Fruit fly (Drosophila melanogaster): Measurements from ENCODE around the gene TBC1D23.

The TBC1D23 gene

dm6 chr2L:1091675-1092074, 37.4 kb upstream of the TBC1D23 start (continued):
- TF ChIP-seq Poxn (GFP tag; IDR thresholded peaks at IDR 0.05) (no peak), CG32772 (GFP tag; IDR thresholded peaks at IDR 0.05) (0 out of 2 replicates have a peak, but pooled peaks have one; percentile 13), CG18599 (GFP tag; optimal IDR thresholded peaks at IDR 0.05) (peak; percentile 28), Dfd (GFP tag; optimal IDR thresholded peaks at IDR 0.05) (no peak), lmd (GFP tag; IDR thresholded peaks at IDR 0.05) (0 out of 2 replicates have a peak, but pooled peaks have one; percentile 12), E2f2 (GFP tag; IDR thresholded peaks at IDR 0.05) (no peak), phol (tag; optimal IDR thresholded peaks at IDR 0.05) (no peak), CG14441 (GFP tag; IDR thresholded peaks at IDR 0.05) (0 out of 2 replicates have a peak, but pooled peaks have one; percentile 15), CG14965 (GFP tag; optimal IDR thresholded peaks at IDR 0.05; ENCODE audit: borderline replicate concordance) (no peak), CG16813 (GFP tag; IDR thresholded peaks at IDR 0.05; ENCODE audit: partially characterized antibody) (no peak), YL-1 (GFP tag; optimal IDR thresholded peaks at IDR 0.05) (no peak), psq (GFP tag; optimal IDR thresholded peaks at IDR 0.05) (no peak), CG2120 (GFP tag; optimal IDR thresholded peaks at IDR 0.05) (peak; percentile 38), CG2199 (GFP tag; IDR thresholded peaks at IDR 0.05) (no peak), yki (optimal IDR thresholded peaks at IDR 0.05) (no peak), Elba2 (GFP tag; optimal IDR thresholded peaks at IDR 0.05) (no peak), sisA (GFP tag; IDR thresholded peaks at IDR 0.05) (peak; percentile 32; the same call in 1 of the 2 replicates), Sox102F (GFP tag; optimal IDR thresholded peaks at IDR 0.05) (peak; percentile 16), usp (GFP tag; optimal IDR thresholded peaks at IDR 0.05) (no peak), CG11504 (tag; optimal IDR thresholded peaks at IDR 0.05) (no peak), Rfx (GFP tag; IDR thresholded peaks at IDR 0.05) (peak; percentile 20; the same call in 1 of the 2 replicates), CG3847 (GFP tag; IDR thresholded peaks at IDR 0.05) (no peak), NFAT (GFP tag; IDR thresholded peaks at IDR 0.05) (peak; percentile 28; the same call in 1 of the 2 replicates), Bteb2 (GFP tag; optimal IDR thresholded peaks at IDR 0.05) (no peak), sens (GFP tag) (peak; percentile 17), jumu (GFP tag; optimal IDR thresholded peaks at IDR 0.05) (no peak), CG1792 (GFP tag; optimal IDR thresholded peaks at IDR 0.05) (no peak), nerfin-1 (tag; optimal IDR thresholded peaks at IDR 0.05) (no peak), eve (GFP tag; optimal IDR thresholded peaks at IDR 0.05) (no peak), CG1603 (tag; optimal IDR thresholded peaks at IDR 0.05) (peak; percentile 9), croc (GFP tag; conservative IDR thresholded peaks at IDR 0.05) (no peak), slbo (GFP tag; IDR thresholded peaks at IDR 0.05) (peak; percentile 38), CG10431 (GFP tag; optimal IDR thresholded peaks at IDR 0.05) (no peak)

DNA sequence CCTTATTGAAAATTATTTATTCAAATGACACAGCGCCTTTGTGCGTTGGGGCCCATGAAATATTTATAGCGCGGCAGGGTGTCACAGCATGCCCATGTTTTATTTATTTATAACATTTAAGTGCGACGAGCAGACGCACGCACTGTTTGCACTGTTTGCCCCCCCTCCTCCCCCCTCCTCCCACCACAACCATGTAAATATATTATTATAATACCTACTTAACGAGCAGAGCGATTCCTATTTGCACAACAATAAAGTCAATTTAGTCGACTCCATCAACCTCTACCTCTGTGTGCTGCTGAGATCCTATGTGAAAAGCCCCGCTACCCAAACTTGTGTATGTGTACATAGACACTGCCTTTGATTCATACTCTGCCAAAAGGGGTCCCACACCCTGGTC, 34.4 kb upstream of the TBC1D23 start:
- TF ChIP-seq CG8765 (GFP tag; IDR thresholded peaks at IDR 0.05), result no peak
- no peak for TF ChIP-seq CG10274 (GFP tag; optimal IDR thresholded peaks at IDR 0.05)
- no peak for TF ChIP-seq vnd (GFP tag; IDR thresholded peaks at IDR 0.05; ENCODE audit: partially characterized antibody)
- peak; percentile 44 for TF ChIP-seq sens (GFP tag)
- TF ChIP-seq dan (GFP tag; IDR thresholded peaks at IDR 0.05), result no peak
- TF ChIP-seq Six4 (GFP tag; optimal IDR thresholded peaks at IDR 0.05), result no peak
- TF ChIP-seq CG3407 (GFP tag; optimal IDR thresholded peaks at IDR 0.05), result peak; percentile 78
- TF ChIP-seq Fer2 (tag; optimal IDR thresholded peaks at IDR 0.05), result no peak
- no peak for TF ChIP-seq GATAe (GFP tag; conservative IDR thresholded peaks at IDR 0.05)
- no peak for TF ChIP-seq CG13894 (tag; optimal IDR thresholded peaks at IDR 0.05)
- peak; percentile 20 for TF ChIP-seq CG13424 (tag; optimal IDR thresholded peaks at IDR 0.05)
- TF ChIP-seq pzg (GFP tag; optimal IDR thresholded peaks at IDR 0.05), result no peak
- TF ChIP-seq trh (GFP tag; optimal IDR thresholded peaks at IDR 0.05), result peak; percentile 6
- TF ChIP-seq tio (GFP tag; optimal IDR thresholded peaks at IDR 0.05), result no peak
- TF ChIP-seq fru (optimal IDR thresholded peaks at IDR 0.05), result no peak
- TF ChIP-seq zf30C (GFP tag; optimal IDR thresholded peaks at IDR 0.05), result no peak
- no peak for TF ChIP-seq ac (GFP tag; optimal IDR thresholded peaks at IDR 0.05)
- TF ChIP-seq CG42726 (GFP tag; IDR thresholded peaks at IDR 0.05; ENCODE audit: partially characterized antibody), result no peak
- peak; percentile 52 for TF ChIP-seq CG2678 (tag; optimal IDR thresholded peaks at IDR 0.05)
- no peak for TF ChIP-seq CG9876 (GFP tag; optimal IDR thresholded peaks at IDR 0.05)
- peak; percentile 17 for TF ChIP-seq CoRest (tag; optimal IDR thresholded peaks at IDR 0.05)
- no peak for TF ChIP-seq peb (GFP tag; IDR thresholded peaks at IDR 0.05)

Data from whole organism, embryonic.